Worm (Caenorhabditis elegans): ENCODE data around the gene C27F2.6.

C27F2.6 gene

DNA sequence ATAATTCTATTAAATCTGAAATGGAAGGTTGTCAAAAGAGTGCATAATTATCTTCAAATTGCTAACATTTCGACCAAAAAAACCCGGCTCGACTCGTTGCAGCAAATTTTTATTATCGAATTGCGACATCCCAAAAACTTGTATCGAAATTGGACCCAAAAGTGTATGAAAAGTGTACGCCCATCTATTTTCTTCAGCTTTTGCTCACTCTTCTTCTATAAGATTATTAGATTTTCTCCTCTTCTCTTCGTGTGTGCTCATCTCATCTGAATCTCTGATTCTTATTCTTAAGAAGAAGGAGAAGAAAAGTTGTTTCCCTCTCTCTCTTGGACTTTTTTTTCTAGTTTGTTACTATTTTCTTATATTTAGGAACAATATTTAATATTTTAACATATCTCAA, 13.0 kb downstream of the C27F2.6 start (continued):
- no peak for TF ChIP-seq nhr-90 (tag; optimal IDR thresholded peaks at IDR 0.05; ENCODE audit: poor library complexity)
- no peak for TF ChIP-seq unc-62 (GFP tag; optimal IDR thresholded peaks at IDR 0.05)
- no peak for TF ChIP-seq efl-1 (optimal IDR thresholded peaks at IDR 0.05)
- TF ChIP-seq efl-1 (GFP tag; optimal IDR thresholded peaks at IDR 0.05 in 1 of 2) = no peak
- TF ChIP-seq fos-1 (tag; optimal IDR thresholded peaks at IDR 0.05) = no peak
- peak; percentile 8 for TF ChIP-seq nhr-71 (tag; optimal IDR thresholded peaks at IDR 0.05)
- TF ChIP-seq aha-1 (tag; optimal IDR thresholded peaks at IDR 0.05) = no peak
- no peak for TF ChIP-seq ztf-11 (tag; optimal IDR thresholded peaks at IDR 0.05)
- no peak for TF ChIP-seq zip-4 (GFP tag; optimal IDR thresholded peaks at IDR 0.05)
- TF ChIP-seq fkh-8 (tag; optimal IDR thresholded peaks at IDR 0.05) = no peak
- TF ChIP-seq nhr-84 (tag; optimal IDR thresholded peaks at IDR 0.05) = no peak
- TF ChIP-seq ceh-88 (GFP tag; IDR thresholded peaks at IDR 0.05) = no peak

DNA sequence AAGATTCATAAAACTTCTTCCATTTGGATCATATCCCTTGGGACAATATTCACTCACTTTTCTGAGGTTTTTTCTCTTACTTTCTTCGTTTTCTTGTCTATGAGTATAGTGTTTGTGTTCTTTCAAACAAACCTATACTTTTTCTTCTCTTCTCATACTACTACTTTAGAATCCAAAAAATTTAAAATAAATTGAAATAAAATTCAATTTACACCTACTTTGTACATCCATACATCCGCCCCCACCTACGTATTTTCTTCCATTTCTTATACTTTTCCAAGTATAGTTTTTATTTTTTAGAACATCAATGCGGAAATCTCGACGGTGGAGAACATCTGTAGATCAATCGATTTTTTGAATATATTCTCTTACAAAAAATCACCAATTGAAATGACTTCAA, 15.0 kb downstream of the C27F2.6 start, which contains the start of gene nca-2:
Gene nca-2, plus strand, starts transcription at position 301 of the 400 bp plus-strand sequence.
- TF ChIP-seq egl-27 (tag; optimal IDR thresholded peaks at IDR 0.05) (no peak), lin-35 (GFP tag; optimal IDR thresholded peaks at IDR 0.05) (no peak), nhr-28 (tag; optimal IDR thresholded peaks at IDR 0.05) (no peak), ceh-82 (tag; optimal IDR thresholded peaks at IDR 0.05) (no peak), snpc-4 (tag; optimal IDR thresholded peaks at IDR 0.05) (no peak), lin-39 (tag; optimal IDR thresholded peaks at IDR 0.05) (no peak), egl-13 (tag; optimal IDR thresholded peaks at IDR 0.05) (no peak)

DNA sequence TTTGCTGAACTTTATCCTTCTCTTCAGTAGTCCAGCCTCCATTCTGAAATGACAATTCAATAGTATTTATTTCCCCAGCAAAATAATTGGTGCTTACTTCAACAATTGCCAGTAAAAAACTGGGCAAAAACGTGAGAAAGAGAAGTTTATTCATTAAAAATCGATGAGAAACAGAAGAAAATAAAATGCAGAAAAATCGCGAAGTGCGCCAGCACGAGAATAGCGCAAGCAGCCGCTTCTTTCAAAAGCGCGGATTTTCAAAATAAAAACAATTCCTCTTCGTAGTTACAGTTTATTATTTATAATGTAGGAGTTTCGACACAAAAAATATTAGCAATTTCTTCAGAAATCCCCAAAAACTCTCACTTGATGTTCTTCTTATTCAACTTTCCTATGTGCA, 17.4 kb downstream of the C27F2.6 start, which contains the start of gene C27F2.9:
Gene C27F2.9, minus strand, starts transcription at position 159 of the 400 bp plus-strand sequence.
- no peak for TF ChIP-seq nhr-28 (tag; optimal IDR thresholded peaks at IDR 0.05)
- TF ChIP-seq C34B4.2 (tag; optimal IDR thresholded peaks at IDR 0.05) = peak; percentile 36
- TF ChIP-seq pax-3 (tag; optimal IDR thresholded peaks at IDR 0.05) = peak; percentile 78
- TF ChIP-seq ama-1 (optimal IDR thresholded peaks at IDR 0.05) = peak; percentile 9
- peak; percentile 85 for TF ChIP-seq aly-2 (tag; optimal IDR thresholded peaks at IDR 0.05)
- peak; percentile 91 for TF ChIP-seq nhr-20 (tag; optimal IDR thresholded peaks at IDR 0.05)
- peak; percentile 81 for TF ChIP-seq unc-130 (tag; optimal IDR thresholded peaks at IDR 0.05)
- TF ChIP-seq dpl-1 (GFP tag; optimal IDR thresholded peaks at IDR 0.05) = peak; percentile 99 to 100 (median 99)
- TF ChIP-seq aha-1 (tag; optimal IDR thresholded peaks at IDR 0.05) = peak; percentile 56
- peak; percentile 95 for TF ChIP-seq mep-1 (tag; optimal IDR thresholded peaks at IDR 0.05)
- TF ChIP-seq nhr-11 (tag; optimal IDR thresholded peaks at IDR 0.05) = peak; percentile 90
- TF ChIP-seq zag-1 (tag; optimal IDR thresholded peaks at IDR 0.05) = peak; percentile 18
- TF ChIP-seq efl-3 (GFP tag; optimal IDR thresholded peaks at IDR 0.05) = peak; percentile 19
- TF ChIP-seq fkh-8 (tag; optimal IDR thresholded peaks at IDR 0.05) = peak; percentile 84
- TF ChIP-seq nhr-71 (tag; optimal IDR thresholded peaks at IDR 0.05) = peak; percentile 95
- TF ChIP-seq nhr-77 (tag; optimal IDR thresholded peaks at IDR 0.05) = peak; percentile 72
- peak; percentile 96 for TF ChIP-seq rnt-1 (tag; optimal IDR thresholded peaks at IDR 0.05)
- no peak for TF ChIP-seq alr-1 (tag; optimal IDR thresholded peaks at IDR 0.05; ENCODE audit: borderline replicate concordance)
- TF ChIP-seq nhr-237 (tag; optimal IDR thresholded peaks at IDR 0.05) = peak; percentile 84
- peak; percentile 92 for TF ChIP-seq C16A3.4 (tag; optimal IDR thresholded peaks at IDR 0.05)
- peak; percentile 90 for TF ChIP-seq irx-1 (tag; optimal IDR thresholded peaks at IDR 0.05)
- peak; percentile 5 for TF ChIP-seq mef-2 (tag; optimal IDR thresholded peaks at IDR 0.05)
- TF ChIP-seq tlp-1 (tag; optimal IDR thresholded peaks at IDR 0.05) = no peak
- peak; percentile 89 to 94 (median 93) for TF ChIP-seq ceh-82 (tag; optimal IDR thresholded peaks at IDR 0.05)
- peak; percentile 95 for TF ChIP-seq nhr-47 (tag; optimal IDR thresholded peaks at IDR 0.05)
- TF ChIP-seq xbp-1 (tag; optimal IDR thresholded peaks at IDR 0.05) = peak; percentile 93
- TF ChIP-seq nhr-85 (tag) = peak; percentile 93
- TF ChIP-seq ztf-11 (tag; optimal IDR thresholded peaks at IDR 0.05) = peak in 1 of 2 experiments; percentile 83
- TF ChIP-seq sptf-1 (tag; optimal IDR thresholded peaks at IDR 0.05) = no peak
- TF ChIP-seq nhr-76 (tag; optimal IDR thresholded peaks at IDR 0.05) = no peak
- TF ChIP-seq zip-4 (GFP tag; optimal IDR thresholded peaks at IDR 0.05) = peak; percentile 72
- TF ChIP-seq elt-2 (tag; optimal IDR thresholded peaks at IDR 0.05) = peak; percentile 74
- peak; percentile 63 for TF ChIP-seq ceh-90 (tag; optimal IDR thresholded peaks at IDR 0.05)
- TF ChIP-seq egl-13 (tag; optimal IDR thresholded peaks at IDR 0.05) = peak; percentile 84
- peak; percentile 21 for TF ChIP-seq nhr-12 (tag; optimal IDR thresholded peaks at IDR 0.05)
- TF ChIP-seq snu-23 (GFP tag; optimal IDR thresholded peaks at IDR 0.05) = peak; percentile 94
- TF ChIP-seq lin-39 (tag; optimal IDR thresholded peaks at IDR 0.05) = peak; percentile 86
- TF ChIP-seq ets-5 (GFP tag; IDR thresholded peaks at IDR 0.05) = no peak
- TF ChIP-seq tbx-2 (tag; optimal IDR thresholded peaks at IDR 0.05) = peak; percentile 93
- TF ChIP-seq elt-3 (tag; optimal IDR thresholded peaks at IDR 0.05) = peak in 4 of 6 experiments; percentile 3 to 87 (median 56)
